Fruit fly (Drosophila melanogaster) whole organism, embryonic: ENCODE results near the gene Sbf.
A peak's percentile ranks its signal among the peaks of the same experiment; 100 is the strongest.

Experiments used
- Aef1 ChIP-seq: fragments of 200-800 bp; sonication (Bioruptor generic); IDR thresholded peaks from 3 replicates; pipeline ENCODE4 v1.3.6; 2022; ENCODE audit warnings: missing biosample characterization, missing genetic modification characterization
- CG10321 ChIP-seq: fragments of 200-800 bp; sonication (Bioruptor generic); IDR thresholded peaks from 2 replicates; pipeline ENCODE4 v1.3.6; 2022; ENCODE audit warnings: missing biosample characterization, missing genetic modification characterization
- CG11093 ChIP-seq: fragments of 200-800 bp; sonication (Bioruptor generic); IDR thresholded peaks from 3 replicates; pipeline ENCODE4 v1.3.6; 2022; ENCODE audit warnings: missing biosample characterization, missing genetic modification characterization
- CG11723 ChIP-seq: fragments of 200-800 bp; sonication (Bioruptor generic); optimal IDR thresholded peaks from 2 replicates; lab custom pipeline; 2017; ENCODE audit warnings: missing biosample characterization, mild to moderate bottlenecking, missing genetic modification characterization
- CG13296 ChIP-seq: fragments of 200-800 bp; sonication (Bioruptor generic); optimal IDR thresholded peaks from 3 replicates; lab custom pipeline; 2018; ENCODE audit warnings: missing biosample characterization, mild to moderate bottlenecking, missing genetic modification characterization
- CG15514 ChIP-seq: fragments of 200-800 bp; sonication (Bioruptor generic); optimal IDR thresholded peaks from 3 replicates; lab custom pipeline; 2017; ENCODE audit warnings: missing biosample characterization, missing genetic modification characterization, mild to moderate bottlenecking, moderate library complexity, missing genetic modification reagents
- CG16815 ChIP-seq: fragments of 200-800 bp; sonication (Bioruptor generic); optimal IDR thresholded peaks from 3 replicates; lab custom pipeline; 2017; ENCODE audit warnings: missing biosample characterization, mild to moderate bottlenecking, missing genetic modification characterization
- CG17802 ChIP-seq: fragments of 200-800 bp; sonication (Bioruptor generic); optimal IDR thresholded peaks from 2 replicates; lab custom pipeline; 2018; ENCODE audit warnings: missing biosample characterization, mild to moderate bottlenecking, missing genetic modification characterization, moderate library complexity
- CG2712 ChIP-seq: fragments of 200-800 bp; optimal IDR thresholded peaks from 3 replicates; lab custom pipeline; 2019; ENCODE audit warnings: missing biosample characterization, mild to moderate bottlenecking, missing genetic modification characterization, moderate library complexity
- CG2889 ChIP-seq: fragments of 200-800 bp; sonication (Bioruptor generic); IDR thresholded peaks from 3 replicates; pipeline ENCODE4 v1.3.6; 2022; ENCODE audit warnings: missing biosample characterization, missing genetic modification characterization
- CG31224 ChIP-seq: fragments of 200-800 bp; sonication (Bioruptor generic); IDR thresholded peaks from 2 replicates; pipeline ENCODE4 v1.3.6; 2022; ENCODE audit warnings: missing biosample characterization, missing genetic modification characterization
- CG3163 ChIP-seq: fragments of 200-800 bp; sonication (Bioruptor generic); optimal IDR thresholded peaks from 3 replicates; lab custom pipeline; 2016; ENCODE audit warnings: missing biosample characterization, missing genetic modification characterization
- CG32767 ChIP-seq: fragments of 200-800 bp; sonication (Bioruptor generic); IDR thresholded peaks from 2 replicates; pipeline ENCODE4 v1.3.6; 2022; ENCODE audit warnings: missing biosample characterization, missing genetic modification characterization
- CG3281 ChIP-seq: fragments of 200-800 bp; sonication (Bioruptor generic); optimal IDR thresholded peaks from 3 replicates; lab custom pipeline; 2017; ENCODE audit warnings: missing biosample characterization, mild to moderate bottlenecking, missing genetic modification characterization
- CG33213 ChIP-seq: fragments of 200-800 bp; sonication (Bioruptor generic); optimal IDR thresholded peaks from 3 replicates; lab custom pipeline; 2016; ENCODE audit warnings: missing biosample characterization, missing genetic modification characterization
- CG4328 ChIP-seq: fragments of 200-800 bp; sonication (Bioruptor generic); optimal IDR thresholded peaks from 3 replicates; lab custom pipeline; 2017; ENCODE audit warnings: missing biosample characterization, missing genetic modification reagents, missing genetic modification characterization
- CG5953 ChIP-seq: fragments of 200-800 bp; sonication (Bioruptor generic); IDR thresholded peaks from 2 replicates; pipeline ENCODE4 v1.3.6; 2022; ENCODE audit warnings: missing biosample characterization, missing genetic modification characterization
- CG6175 ChIP-seq: fragments of 200-800 bp; sonication (Bioruptor generic); IDR thresholded peaks from 3 replicates; pipeline ENCODE4 v1.3.6; 2022; ENCODE audit warnings: missing biosample characterization, missing genetic modification characterization
- CG6272 ChIP-seq: fragments of 200-800 bp; sonication (Bioruptor generic); IDR thresholded peaks from 2 replicates; pipeline ENCODE4 v1.3.6; 2022; ENCODE audit warnings: missing biosample characterization, missing genetic modification characterization
- CG6654 ChIP-seq: fragments of 200-800 bp; sonication (Bioruptor generic); optimal IDR thresholded peaks from 2 replicates; lab custom pipeline; 2017; ENCODE audit warnings: missing biosample characterization, mild to moderate bottlenecking, missing genetic modification characterization
- CG6765 ChIP-seq: fragments of 200-800 bp; sonication (Bioruptor generic); optimal IDR thresholded peaks from 3 replicates; lab custom pipeline; 2017; ENCODE audit warnings: missing biosample characterization, mild to moderate bottlenecking, missing genetic modification characterization
- CG8924 ChIP-seq: fragments of 200-800 bp; optimal IDR thresholded peaks from 3 replicates; lab custom pipeline; 2019; ENCODE audit warnings: missing biosample characterization, mild to moderate bottlenecking, missing genetic modification characterization, moderate library complexity
- CG9932 ChIP-seq: fragments of 200-800 bp; sonication (Bioruptor generic); IDR thresholded peaks from 2 replicates; pipeline ENCODE4 v1.3.6; 2022; ENCODE audit warnings: missing biosample characterization, missing genetic modification characterization
- CkIIα-i1 ChIP-seq: fragments of 200-800 bp; sonication (Bioruptor generic); IDR thresholded peaks from 2 replicates; pipeline ENCODE4 v1.3.6; 2022; ENCODE audit warnings: missing biosample characterization, missing genetic modification characterization
- Dek ChIP-seq: fragments of 200-800 bp; sonication (Bioruptor generic); optimal IDR thresholded peaks from 3 replicates; lab custom pipeline; 2019; ENCODE audit warnings: missing biosample characterization, mild to moderate bottlenecking, missing genetic modification characterization, moderate library complexity
- Doc2 ChIP-seq: fragments of 200-800 bp; sonication (Bioruptor generic); IDR thresholded peaks from 2 replicates; pipeline ENCODE4 v1.3.6; 2022; ENCODE audit warnings: missing biosample characterization, missing genetic modification characterization
- Drgx ChIP-seq: fragments of 200-800 bp; sonication (Bioruptor generic); IDR thresholded peaks from 2 replicates; pipeline ENCODE4 v1.3.6; 2022; ENCODE audit warnings: missing biosample characterization, missing genetic modification characterization
- HHEX ChIP-seq: fragments of 200-800 bp; sonication (Bioruptor generic); optimal IDR thresholded peaks from 3 replicates; lab custom pipeline; 2017; ENCODE audit warnings: missing biosample characterization, mild to moderate bottlenecking, missing genetic modification characterization, missing genetic modification reagents
- Hand ChIP-seq: fragments of 200-800 bp; sonication (Bioruptor generic); optimal IDR thresholded peaks from 2 replicates; lab custom pipeline; 2017; ENCODE audit warnings: mild to moderate bottlenecking, missing biosample characterization, missing genetic modification reagents, missing genetic modification characterization
- Hmx ChIP-seq: fragments of 200-800 bp; sonication (Bioruptor generic); optimal IDR thresholded peaks from 2 replicates; lab custom pipeline; 2016; ENCODE audit warnings: missing biosample characterization, missing genetic modification characterization
- Lpt ChIP-seq: fragments of >200 bp; optimal IDR thresholded peaks from 2 replicates; lab custom pipeline; 2018; ENCODE audit warnings: missing biosample characterization, missing genetic modification characterization
- Oli ChIP-seq: fragments of 200-800 bp; sonication (Bioruptor generic); optimal IDR thresholded peaks from 2 replicates; lab custom pipeline; 2018; ENCODE audit warnings: missing biosample characterization, mild to moderate bottlenecking, missing genetic modification characterization, moderate library complexity
- ato ChIP-seq: fragments of 200-800 bp; sonication (Bioruptor generic); IDR thresholded peaks from 2 replicates; pipeline ENCODE4 v1.3.6; 2022; ENCODE audit warnings: missing biosample characterization, missing genetic modification characterization; ENCODE audit not compliant: partially characterized antibody
- cg ChIP-seq: fragments of 200-800 bp; sonication (Bioruptor generic); optimal IDR thresholded peaks from 3 replicates; lab custom pipeline; 2019; ENCODE audit warnings: missing biosample characterization, mild to moderate bottlenecking, missing genetic modification characterization, moderate library complexity
- corto ChIP-seq: fragments of 200-800 bp; sonication (Bioruptor generic); optimal IDR thresholded peaks from 2 replicates; lab custom pipeline; 2016; ENCODE audit warnings: missing biosample characterization, mild to moderate bottlenecking, missing genetic modification characterization, moderate library complexity
- dm ChIP-seq: fragments of 200-800 bp; sonication (Bioruptor generic); optimal IDR thresholded peaks from 3 replicates; lab custom pipeline; 2016; ENCODE audit warnings: missing biosample characterization, missing genetic modification characterization
- esg ChIP-seq: fragments of 200-800 bp; sonication (Bioruptor generic); conservative IDR thresholded peaks from 2 replicates; pipeline ENCODE4 v1.3.6; 2022; ENCODE audit warnings: missing biosample characterization, missing genetic modification characterization
- ftz-f1 ChIP-seq: fragments of 200-800 bp; sonication (Bioruptor generic); optimal IDR thresholded peaks from 2 replicates; lab custom pipeline; 2016; ENCODE audit warnings: missing biosample characterization, missing genetic modification characterization
- gsb ChIP-seq: fragments of 200-800 bp; sonication (Bioruptor generic); IDR thresholded peaks from 2 replicates; pipeline ENCODE4 v1.3.6; 2022; ENCODE audit warnings: missing biosample characterization, missing genetic modification characterization
- hb ChIP-seq: fragments of 200-800 bp; sonication (Bioruptor generic); IDR thresholded peaks from 3 replicates; pipeline ENCODE4 v1.3.6; 2022; ENCODE audit warnings: missing biosample characterization, missing genetic modification characterization; ENCODE audit not compliant: partially characterized antibody
- inv ChIP-seq: fragments of 200-800 bp; sonication (Bioruptor generic); IDR thresholded peaks from 2 replicates; pipeline ENCODE4 v1.3.6; 2022; ENCODE audit warnings: missing biosample characterization, missing genetic modification characterization; ENCODE audit not compliant: partially characterized antibody
- jumu ChIP-seq: fragments of 200-800 bp; sonication (Bioruptor generic); optimal IDR thresholded peaks from 3 replicates; lab custom pipeline; 2016; ENCODE audit warnings: missing biosample characterization, missing genetic modification characterization
- lbe ChIP-seq: fragments of 200-800 bp; sonication (Bioruptor generic); optimal IDR thresholded peaks from 2 replicates; lab custom pipeline; 2016; ENCODE audit warnings: missing biosample characterization, mild to moderate bottlenecking, missing genetic modification characterization
- lola ChIP-seq, 3 experiments: fragments of >200 bp in 2 of 3; fragments of 200-800 bp in 1 of 3; sonication (Bioruptor generic) in 1 of 3; optimal IDR thresholded peaks; 2 replicates each; lab custom pipeline; 2017 to 2019; ENCODE audit warnings: missing biosample characterization in 3 of 3, missing genetic modification characterization in 3 of 3, mild to moderate bottlenecking in 1 of 3, moderate library complexity in 1 of 3
- nau ChIP-seq: fragments of 200-800 bp; sonication (Bioruptor generic); optimal IDR thresholded peaks from 3 replicates; lab custom pipeline; 2017; ENCODE audit warnings: missing biosample characterization, mild to moderate bottlenecking, missing genetic modification characterization, missing genetic modification reagents
- nerfin-2 ChIP-seq: fragments of 200-800 bp; sonication (Bioruptor generic); IDR thresholded peaks from 2 replicates; pipeline ENCODE4 v1.3.6; 2022; ENCODE audit warnings: missing biosample characterization, missing genetic modification characterization; ENCODE audit not compliant: partially characterized antibody
- peb ChIP-seq: fragments of 200-800 bp; sonication (Bioruptor generic); IDR thresholded peaks from 2 replicates; pipeline ENCODE4 v1.3.6; 2022; ENCODE audit warnings: missing biosample characterization, missing genetic modification characterization
- pros ChIP-seq: fragments of 200-800 bp; sonication (Bioruptor generic); optimal IDR thresholded peaks from 3 replicates; lab custom pipeline; 2019; ENCODE audit warnings: missing biosample characterization, mild to moderate bottlenecking, missing genetic modification characterization, moderate library complexity
- row ChIP-seq: fragments of 200-800 bp; sonication (Bioruptor generic); IDR thresholded peaks from 3 replicates; pipeline ENCODE4 v1.3.6; 2022; ENCODE audit warnings: missing biosample characterization, missing genetic modification characterization
- schlank ChIP-seq: fragments of 200-800 bp; sonication (Bioruptor generic); optimal IDR thresholded peaks from 2 replicates; lab custom pipeline; 2018; ENCODE audit warnings: missing biosample characterization, mild to moderate bottlenecking, missing genetic modification characterization
- so ChIP-seq: fragments of 200-800 bp; sonication (Bioruptor generic); IDR thresholded peaks from 3 replicates; pipeline ENCODE4 v1.3.6; 2022; ENCODE audit warnings: missing biosample characterization, missing genetic modification characterization

The Sbf gene

DNA sequence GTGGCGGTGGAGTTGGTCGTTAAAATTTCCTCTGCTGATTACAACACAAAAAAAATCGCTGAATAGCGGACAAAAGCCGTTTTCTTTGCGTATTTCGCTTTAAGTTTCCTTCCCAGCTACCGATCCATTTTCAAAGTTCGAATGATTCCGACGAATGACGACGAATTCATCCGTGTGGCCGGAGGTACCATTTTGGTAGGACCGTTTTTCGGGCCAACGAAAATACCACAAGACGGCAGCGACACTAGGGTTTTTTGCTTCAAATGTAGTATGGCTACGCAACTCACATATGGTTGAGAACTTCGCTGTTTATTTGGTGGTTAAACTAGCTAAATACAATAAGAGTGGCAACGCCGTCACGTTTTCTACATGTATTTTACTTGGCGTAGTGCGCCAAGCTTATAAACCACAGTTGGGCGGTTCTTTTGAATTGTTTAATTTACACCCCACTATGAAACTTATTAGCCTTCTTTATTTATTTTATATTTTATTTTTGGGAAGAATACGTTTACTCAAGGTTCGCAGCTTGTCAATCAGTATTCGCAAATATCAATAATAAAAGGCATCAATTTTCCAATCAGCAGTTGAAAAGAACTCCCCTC lies 32.4 kb downstream of the Sbf start, which contains the start of gene Lk6 (continued):
- TF ChIP-seq schlank: no peak
- TF ChIP-seq Doc2 (GFP tag; lab: Robert Waterston, UW): no peak
- TF ChIP-seq nau (GFP tag; lab: Kevin White, UChicago): peak; percentile 63
- TF ChIP-seq CG32767 (GFP tag; lab: Robert Waterston, UW): no peak
- no peak for TF ChIP-seq so
- TF ChIP-seq CG4328 (GFP tag; lab: Kevin White, UChicago): peak; percentile 63
- TF ChIP-seq CG6175 (GFP tag; lab: Robert Waterston, UW): no peak
- peak; percentile 79 for TF ChIP-seq Dek
- TF ChIP-seq ftz-f1 (GFP tag; lab: Kevin White, UChicago): no peak
- TF ChIP-seq Aef1 (GFP tag; lab: Robert Waterston, UW): no peak
- no peak for TF ChIP-seq CG10321 (GFP tag; lab: Robert Waterston, UW)
- peak; percentile 71 for TF ChIP-seq CG2712 (tag; lab: Kevin White, UChicago)
- TF ChIP-seq CG2889 (GFP tag; lab: Robert Waterston, UW): no peak
- TF ChIP-seq CG6272 (GFP tag; lab: Robert Waterston, UW): no peak
- TF ChIP-seq lbe (GFP tag; lab: Kevin White, UChicago): peak; percentile 67
- peak; percentile 93 for TF ChIP-seq CG33213 (GFP tag; lab: Kevin White, UChicago)
- peak; percentile 48 for TF ChIP-seq CG8924 (tag; lab: Kevin White, UChicago)
- TF ChIP-seq cg (GFP tag; lab: Kevin White, UChicago): no peak
- TF ChIP-seq CG11093 (GFP tag; lab: Robert Waterston, UW): no peak
- peak; percentile 73 for TF ChIP-seq CG13296
- TF ChIP-seq lola (GFP tag; optimal IDR thresholded peaks at IDR 0.05; lab: Kevin White, UChicago): peak in 2 of 3 experiments; percentile 16 to 30
- TF ChIP-seq pros (GFP tag; lab: Kevin White, UChicago): no peak
- no peak for TF ChIP-seq CG11723 (GFP tag; lab: Kevin White, UChicago)
- no peak for TF ChIP-seq CG5953 (GFP tag; lab: Robert Waterston, UW)
- TF ChIP-seq dm (GFP tag; lab: Kevin White, UChicago): peak; percentile 9
- no peak for TF ChIP-seq CG9932 (GFP tag; lab: Robert Waterston, UW)
- no peak for TF ChIP-seq jumu (GFP tag; lab: Kevin White, UChicago)
- peak; percentile 72 for TF ChIP-seq CG3281 (GFP tag; lab: Kevin White, UChicago)
- TF ChIP-seq nerfin-2 (GFP tag; lab: Robert Waterston, UW): no peak
- no peak for TF ChIP-seq CG17802 (tag; lab: Kevin White, UChicago)
- TF ChIP-seq gsb: no peak
- no peak for TF ChIP-seq CG6654 (GFP tag; lab: Kevin White, UChicago)
- no peak for TF ChIP-seq CkIIα-i1 (GFP tag; lab: Robert Waterston, UW)
- TF ChIP-seq ato (GFP tag; lab: Robert Waterston, UW): no peak
- TF ChIP-seq HHEX (GFP tag; lab: Kevin White, UChicago): peak; percentile 61
- no peak for TF ChIP-seq hb (GFP tag; lab: Robert Waterston, UW)
- TF ChIP-seq CG31224 (GFP tag; lab: Robert Waterston, UW): no peak
- peak; percentile 93 for TF ChIP-seq CG15514
- no peak for TF ChIP-seq Hmx (GFP tag; lab: Kevin White, UChicago)
- peak; percentile 81 for TF ChIP-seq CG6765
- no peak for TF ChIP-seq peb (GFP tag; lab: Robert Waterston, UW)
- no peak for TF ChIP-seq inv
- peak; percentile 59 for TF ChIP-seq CG3163
- no peak for TF ChIP-seq Oli
- no peak for TF ChIP-seq esg (GFP tag; lab: Robert Waterston, UW)
- no peak for TF ChIP-seq Lpt (GFP tag; lab: Kevin White, UChicago)
- TF ChIP-seq corto: peak; percentile 24
- TF ChIP-seq Drgx: no peak
- peak; percentile 70 for TF ChIP-seq Hand (GFP tag; lab: Kevin White, UChicago)
- TF ChIP-seq CG16815 (GFP tag; lab: Kevin White, UChicago): no peak
- no peak for TF ChIP-seq row
